Worm (Caenorhabditis elegans) whole organism, early embryonic: ENCODE measurements around the gene str-240.

ENCODE experiments used
- B0310.2 ChIP-seq: sonication (generic microtip); optimal IDR thresholded peaks from 2 replicates; lab custom pipeline; 2016; ENCODE audit warnings: mild to moderate bottlenecking, missing genetic modification characterization, missing compliant biosample characterization
- F13C5.2 ChIP-seq: sonication (generic microtip); optimal IDR thresholded peaks from 2 replicates; lab custom pipeline; 2017; ENCODE audit warnings: mild to moderate bottlenecking, missing genetic modification characterization, inconsistent platforms, missing compliant biosample characterization
- aly-1 ChIP-seq: sonication (generic microtip); optimal IDR thresholded peaks from 2 replicates; lab custom pipeline; 2016; ENCODE audit warnings: missing genetic modification characterization, missing compliant biosample characterization
- ama-1 ChIP-seq: fragments of 150-350 bp; optimal IDR thresholded peaks from 2 replicates; lab custom pipeline; 2014
- ceh-13 ChIP-seq: fragments of 200-800 bp; sonication (Bioruptor generic); optimal IDR thresholded peaks from 2 replicates; lab custom pipeline; 2018; ENCODE audit warnings: mild to moderate bottlenecking, missing genetic modification characterization, missing compliant biosample characterization
- ceh-36 ChIP-seq: sonication (generic microtip); optimal IDR thresholded peaks from 2 replicates; lab custom pipeline; 2016; ENCODE audit warnings: missing genetic modification characterization, inconsistent platforms, missing compliant biosample characterization
- ets-7 ChIP-seq: sonication (generic microtip); optimal IDR thresholded peaks from 2 replicates; lab custom pipeline; 2016; ENCODE audit warnings: missing genotype, missing genetic modification characterization, missing compliant biosample characterization
- flt-1 ChIP-seq: fragments of 200-800 bp; sonication (Bioruptor generic); IDR thresholded peaks from 2 replicates; pipeline ENCODE4 v1.3.6; 2022; ENCODE audit warnings: missing genetic modification characterization, missing compliant biosample characterization
- hmbx-1 ChIP-seq: sonication (generic microtip); optimal IDR thresholded peaks from 2 replicates; lab custom pipeline; 2016; ENCODE audit warnings: mild to moderate bottlenecking, missing genetic modification characterization, missing compliant biosample characterization
- hmg-4 ChIP-seq: fragments of 200-800 bp; sonication (Bioruptor generic); optimal IDR thresholded peaks from 2 replicates; lab custom pipeline; 2018; ENCODE audit warnings: mild to moderate bottlenecking, missing genetic modification characterization, missing compliant biosample characterization
- hnd-1 ChIP-seq: sonication (generic microtip); optimal IDR thresholded peaks from 2 replicates; lab custom pipeline; 2016; ENCODE audit warnings: missing genetic modification characterization, missing compliant biosample characterization
- pes-1 ChIP-seq: fragments of 200-800 bp; sonication (Bioruptor generic); IDR thresholded peaks from 2 replicates; pipeline ENCODE4 v1.3.6; 2022; ENCODE audit warnings: missing genetic modification reagents, missing genetic modification characterization, missing compliant biosample characterization
- scrt-1 ChIP-seq: fragments of 200-800 bp; sonication (Bioruptor generic); IDR thresholded peaks from 2 replicates; pipeline ENCODE4 v1.3.6; 2022; ENCODE audit warnings: missing genetic modification characterization, missing compliant biosample characterization
- sea-1 ChIP-seq: fragments of 200-800 bp; sonication (Bioruptor generic); conservative IDR thresholded peaks from 2 replicates; pipeline ENCODE4 v1.3.6; 2022; ENCODE audit warnings: missing genetic modification characterization, missing compliant biosample characterization
- tbx-11 ChIP-seq: fragments of 200-800 bp; sonication (Bioruptor generic); IDR thresholded peaks from 2 replicates; pipeline ENCODE4 v1.3.6; 2022; ENCODE audit warnings: missing genetic modification characterization, missing compliant biosample characterization
- tbx-37 ChIP-seq: fragments of 200-800 bp; sonication (Bioruptor generic); conservative IDR thresholded peaks from 2 replicates; pipeline ENCODE4 v1.3.6; 2022; ENCODE audit warnings: missing genetic modification reagents, missing genetic modification characterization, missing compliant biosample characterization
- tra-4 ChIP-seq: sonication (generic microtip); optimal IDR thresholded peaks from 2 replicates; lab custom pipeline; 2017; ENCODE audit warnings: missing genetic modification characterization, missing compliant biosample characterization

Gene str-240

DNA sequence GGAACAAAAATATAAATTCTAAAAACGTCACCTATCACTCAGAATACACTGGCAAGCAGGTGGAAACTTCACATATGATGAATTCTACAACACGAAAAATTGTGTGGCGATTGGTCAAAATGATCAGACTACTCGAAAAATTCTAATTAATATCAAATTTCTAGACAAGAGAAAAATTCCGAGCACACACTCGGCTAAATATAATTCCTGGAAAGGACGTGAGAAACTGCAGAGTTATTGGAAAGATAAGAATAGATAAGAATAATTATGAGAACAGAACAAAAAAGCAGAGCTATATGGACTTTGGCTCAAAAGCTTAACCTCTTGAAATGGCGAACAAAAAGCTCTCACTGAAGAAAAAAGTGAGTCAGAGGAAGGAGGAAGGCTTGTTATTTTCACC is 34.5 kb downstream of the str-240 start:
- TF ChIP-seq ceh-13 (GFP tag; lab: Kevin White, UChicago) (no peak), ama-1 (no peak), tra-4 (no peak), ceh-36 (tag; lab: Kevin White, UChicago) (no peak), sea-1 (GFP tag; lab: Robert Waterston, UW) (no peak), scrt-1 (GFP tag; lab: Robert Waterston, UW) (no peak), aly-1 (no peak), tbx-11 (GFP tag; lab: Robert Waterston, UW) (no peak), hmg-4 (GFP tag; lab: Kevin White, UChicago) (no peak), pes-1 (GFP tag; lab: Robert Waterston, UW) (no peak), B0310.2 (no peak), ets-7 (tag; lab: Kevin White, UChicago) (no peak), hnd-1 (tag; lab: Kevin White, UChicago) (no peak), hmbx-1 (tag; lab: Kevin White, UChicago) (no peak), flt-1 (GFP tag; lab: Robert Waterston, UW) (no peak), F13C5.2 (tag; lab: Kevin White, UChicago) (no peak), tbx-37 (GFP tag; lab: Robert Waterston, UW) (no peak)

DNA sequence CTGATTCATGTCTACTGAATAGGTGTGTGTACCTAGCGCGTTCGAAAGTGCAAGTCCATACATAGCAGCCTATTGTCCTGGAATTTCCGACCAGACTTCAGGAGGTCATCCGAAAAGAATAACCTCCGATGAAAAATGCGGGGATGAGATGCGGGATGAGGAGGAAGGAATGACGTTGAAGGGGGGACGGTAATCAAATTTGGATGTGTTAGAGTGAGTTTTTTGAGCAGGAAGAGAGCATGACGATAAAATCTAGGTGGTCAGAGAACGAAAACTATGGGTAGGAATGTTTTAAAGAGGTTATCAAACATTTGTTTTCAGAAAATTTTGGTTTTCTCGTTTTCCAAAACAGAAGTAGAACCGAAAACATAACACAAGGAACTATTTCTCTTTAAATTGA is 35.7 kb downstream of the str-240 start:
- TF ChIP-seq ets-7 (tag; lab: Kevin White, UChicago) (no peak), F13C5.2 (tag; lab: Kevin White, UChicago) (no peak), ceh-13 (GFP tag; lab: Kevin White, UChicago) (no peak), ama-1 (no peak), tbx-37 (GFP tag; lab: Robert Waterston, UW) (no peak), hmbx-1 (tag; lab: Kevin White, UChicago) (no peak)

DNA sequence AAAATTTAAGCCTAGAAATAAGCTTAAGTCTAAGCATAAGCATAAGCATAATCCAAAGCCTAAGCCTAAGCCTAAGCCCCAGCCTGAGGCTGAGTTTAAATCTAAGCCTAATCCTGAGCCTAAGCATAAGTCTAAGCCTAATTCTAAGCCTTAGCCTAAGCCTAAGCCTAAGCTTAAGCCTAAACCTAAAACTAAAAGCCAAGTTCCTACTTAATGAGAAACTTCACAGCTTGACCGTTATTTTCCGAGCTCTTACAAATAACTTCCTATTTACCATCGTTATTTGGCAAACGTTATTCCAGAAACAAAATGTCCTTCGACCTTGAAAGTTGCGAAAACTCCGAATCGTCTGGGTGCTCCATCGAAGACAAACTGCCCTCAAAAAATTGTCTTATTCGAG is 40.0 kb downstream of the str-240 start, which contains the start of gene C38C3.4:
C38C3.4 (plus strand) TSS at position 301 of the 400 bp plus-strand sequence.
- peak; percentile 57 for TF ChIP-seq ceh-36 (tag; lab: Kevin White, UChicago)
- TF ChIP-seq B0310.2 = no peak
- TF ChIP-seq hmg-4 (GFP tag; lab: Kevin White, UChicago) = no peak

DNA sequence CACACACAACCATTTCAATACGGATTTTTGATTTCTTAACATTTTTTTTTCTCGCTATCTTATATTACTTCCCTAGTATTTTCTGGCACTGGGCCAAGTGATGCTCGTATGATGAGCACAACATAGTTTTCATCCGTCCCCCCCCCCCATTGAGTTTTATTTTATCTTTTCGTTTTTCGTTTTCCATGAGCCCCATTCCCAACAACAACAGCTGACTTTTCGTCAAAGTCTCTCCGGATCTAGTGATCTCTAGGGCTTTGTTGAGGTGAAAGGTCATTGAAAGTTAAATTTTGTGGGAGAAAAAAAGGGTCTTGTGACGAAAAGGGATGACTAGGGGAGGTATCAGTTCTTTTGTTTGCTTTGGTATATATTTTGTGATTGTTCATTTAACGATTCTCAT is 40.9 kb downstream of the str-240 start:
- no peak for TF ChIP-seq sea-1 (GFP tag; lab: Robert Waterston, UW)
- no peak for TF ChIP-seq F13C5.2 (tag; lab: Kevin White, UChicago)
- no peak for TF ChIP-seq tra-4
- TF ChIP-seq ceh-13 (GFP tag; lab: Kevin White, UChicago) = no peak
- TF ChIP-seq aly-1 = no peak
- TF ChIP-seq ceh-36 (tag; lab: Kevin White, UChicago) = no peak
- no peak for TF ChIP-seq scrt-1 (GFP tag; lab: Robert Waterston, UW)
- TF ChIP-seq hnd-1 (tag; lab: Kevin White, UChicago) = no peak
- no peak for TF ChIP-seq flt-1 (GFP tag; lab: Robert Waterston, UW)
- no peak for TF ChIP-seq tbx-37 (GFP tag; lab: Robert Waterston, UW)
- no peak for TF ChIP-seq B0310.2
- no peak for TF ChIP-seq tbx-11 (GFP tag; lab: Robert Waterston, UW)
- no peak for TF ChIP-seq hmg-4 (GFP tag; lab: Kevin White, UChicago)
- no peak for TF ChIP-seq pes-1 (GFP tag; lab: Robert Waterston, UW)
- no peak for TF ChIP-seq ets-7 (tag; lab: Kevin White, UChicago)
- no peak for TF ChIP-seq ama-1
- no peak for TF ChIP-seq hmbx-1 (tag; lab: Kevin White, UChicago)

DNA sequence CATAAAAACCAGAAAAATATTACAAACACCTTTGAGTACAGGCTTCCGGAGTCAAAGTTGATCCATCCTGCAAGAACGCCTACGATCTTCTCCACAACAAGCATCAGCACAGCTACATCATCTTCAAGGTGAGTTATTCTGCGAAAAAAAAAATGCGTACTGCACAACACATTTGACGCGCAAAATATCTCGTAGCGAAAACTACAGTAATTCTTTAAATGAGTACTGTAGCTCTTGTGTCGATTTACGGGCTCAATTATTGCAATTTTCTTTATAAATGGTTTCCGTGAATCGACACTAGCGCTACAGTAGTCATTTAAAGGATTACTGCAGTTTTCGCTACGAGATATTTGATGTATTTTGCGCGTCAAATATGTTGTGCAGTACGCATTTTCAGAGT is 44.9 kb downstream of the str-240 start:
- TF ChIP-seq ets-7 (tag; lab: Kevin White, UChicago) = no peak
- TF ChIP-seq flt-1 (GFP tag; lab: Robert Waterston, UW) = no peak
- no peak for TF ChIP-seq B0310.2
- TF ChIP-seq F13C5.2 (tag; lab: Kevin White, UChicago) = no peak
- no peak for TF ChIP-seq ceh-13 (GFP tag; lab: Kevin White, UChicago)
- no peak for TF ChIP-seq hmbx-1 (tag; lab: Kevin White, UChicago)
- no peak for TF ChIP-seq ama-1
- no peak for TF ChIP-seq hnd-1 (tag; lab: Kevin White, UChicago)
- TF ChIP-seq tbx-37 (GFP tag; lab: Robert Waterston, UW) = no peak
- TF ChIP-seq hmg-4 (GFP tag; lab: Kevin White, UChicago) = no peak
- TF ChIP-seq ceh-36 (tag; lab: Kevin White, UChicago) = no peak
- TF ChIP-seq tbx-11 (GFP tag; lab: Robert Waterston, UW) = no peak
- no peak for TF ChIP-seq sea-1 (GFP tag; lab: Robert Waterston, UW)
- TF ChIP-seq tra-4 = no peak
- no peak for TF ChIP-seq aly-1
- TF ChIP-seq scrt-1 (GFP tag; lab: Robert Waterston, UW) = no peak
- no peak for TF ChIP-seq pes-1 (GFP tag; lab: Robert Waterston, UW)

DNA sequence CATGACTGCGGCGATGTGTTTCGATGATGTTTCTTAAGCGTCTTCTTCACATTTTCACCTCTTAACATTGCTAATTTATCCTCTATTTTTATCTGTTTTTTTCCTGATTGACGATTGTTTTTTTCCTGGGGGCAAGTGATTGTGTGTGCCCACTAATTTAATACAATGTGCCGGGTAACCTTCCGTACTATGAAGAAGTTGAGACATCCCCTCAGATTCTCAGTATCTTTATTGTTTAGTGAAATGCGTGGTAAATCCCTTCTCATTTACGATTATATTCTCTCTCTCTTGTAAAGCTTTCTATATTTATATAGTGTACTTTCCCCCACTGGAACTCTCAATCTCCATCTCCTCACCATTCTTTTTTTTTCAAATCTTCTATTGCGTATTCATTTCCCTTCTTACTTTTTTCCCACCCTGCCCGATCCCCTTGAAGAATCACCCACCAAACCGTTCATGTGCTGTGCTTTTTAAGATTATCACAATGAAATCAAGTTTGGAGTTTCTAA is 45.4 kb downstream of the str-240 start:
- TF ChIP-seq tbx-37 (GFP tag; lab: Robert Waterston, UW) (no peak), scrt-1 (GFP tag; lab: Robert Waterston, UW) (no peak), ets-7 (tag; lab: Kevin White, UChicago) (no peak), ceh-36 (tag; lab: Kevin White, UChicago) (no peak), pes-1 (GFP tag; lab: Robert Waterston, UW) (no peak), flt-1 (GFP tag; lab: Robert Waterston, UW) (no peak), F13C5.2 (tag; lab: Kevin White, UChicago) (no peak), hmg-4 (GFP tag; lab: Kevin White, UChicago) (no peak), B0310.2 (no peak), tbx-11 (GFP tag; lab: Robert Waterston, UW) (no peak), ceh-13 (GFP tag; lab: Kevin White, UChicago) (no peak)

DNA sequence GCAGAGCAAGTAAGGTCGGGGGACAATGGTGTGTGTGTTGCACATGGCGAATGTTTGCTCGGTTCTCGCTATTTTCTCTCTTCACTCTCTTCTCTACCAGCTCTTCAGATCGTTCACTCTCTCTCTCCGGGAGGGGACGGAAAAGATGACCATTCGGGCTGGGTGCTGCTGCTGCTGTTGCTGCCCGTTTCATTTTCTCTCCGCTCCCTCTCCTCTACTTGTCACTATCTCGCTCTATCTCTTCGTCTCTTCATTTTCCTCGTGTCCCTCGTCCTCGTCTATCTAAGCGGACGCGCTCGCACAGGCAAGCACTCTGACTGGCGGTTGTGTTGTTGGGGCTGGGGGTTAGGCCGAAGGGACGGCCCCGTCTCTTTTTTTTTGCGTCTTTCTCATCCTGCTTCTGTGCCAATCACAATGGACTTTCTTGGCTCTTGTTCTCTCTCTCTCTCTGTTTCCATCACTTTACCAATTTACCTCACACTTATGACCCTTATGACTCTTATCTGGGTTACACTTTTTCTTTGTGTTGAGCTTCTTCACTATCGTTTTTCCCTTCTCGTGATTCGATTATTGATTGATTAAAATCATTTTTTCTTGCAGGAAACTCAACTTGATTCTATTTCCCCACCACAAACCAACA is 47.1 kb downstream of the str-240 start, which contains the start of the genes F53E2.2 and unc-60:
F53E2.2 (plus strand) TSS at position 601 of the 640 bp plus-strand sequence.
unc-60 (plus strand) TSS at position 601 of the 640 bp plus-strand sequence.
- TF ChIP-seq tbx-37 (GFP tag; lab: Robert Waterston, UW) (no peak), hnd-1 (tag; lab: Kevin White, UChicago) (no peak), ets-7 (tag; lab: Kevin White, UChicago) (peak; percentile 12), tra-4 (no peak), hmbx-1 (tag; lab: Kevin White, UChicago) (no peak), ceh-13 (GFP tag; lab: Kevin White, UChicago) (no peak), aly-1 (peak; percentile 66), tbx-11 (GFP tag; lab: Robert Waterston, UW) (no peak), sea-1 (GFP tag; lab: Robert Waterston, UW) (no peak), flt-1 (GFP tag; lab: Robert Waterston, UW) (peak; percentile 46; the same call in 1 of the 2 replicates), hmg-4 (GFP tag; lab: Kevin White, UChicago) (peak; percentile 85), ama-1 (no peak), scrt-1 (GFP tag; lab: Robert Waterston, UW) (no peak), pes-1 (GFP tag; lab: Robert Waterston, UW) (0 out of 2 replicates have a peak, but pooled peaks have one; percentile 19), ceh-36 (tag; lab: Kevin White, UChicago) (no peak), F13C5.2 (tag; lab: Kevin White, UChicago) (peak; percentile 29), B0310.2 (no peak)
